Worm (Caenorhabditis elegans) whole organism, L4 larva: Measurements from ENCODE around the gene C30E1.4.

ENCODE experiments used
- F37D6.2 ChIP-seq: sonication (generic microtip); optimal IDR thresholded peaks from 2 replicates; lab custom pipeline; 2016; ENCODE audit warnings: mild to moderate bottlenecking, missing genetic modification characterization, missing compliant biosample characterization
- Y48G9A.11 ChIP-seq: fragments of 200-800 bp; sonication (Bioruptor generic); IDR thresholded peaks from 2 replicates; pipeline ENCODE4 v1.3.6; 2022; ENCODE audit warnings: missing genetic modification reagents, missing genetic modification characterization, missing compliant biosample characterization
- Y75B8A.6 ChIP-seq: fragments of 200-800 bp; sonication (Bioruptor generic); IDR thresholded peaks from 2 replicates; pipeline ENCODE4 v1.3.6; 2022; ENCODE audit warnings: missing genetic modification reagents, missing genetic modification characterization, missing compliant biosample characterization
- ZK337.2 ChIP-seq: fragments of 200-800 bp; sonication (Bioruptor generic); IDR thresholded peaks from 2 replicates; pipeline ENCODE4 v1.3.6; 2022; ENCODE audit warnings: missing genetic modification reagents, missing genetic modification characterization, missing compliant biosample characterization
- ZK546.5 ChIP-seq, 2 experiments: sonication (generic microtip); optimal IDR thresholded peaks; 2 replicates each; lab custom pipeline; 2017; ENCODE audit warnings: missing biosample characterization in 2 of 2, missing genetic modification characterization in 2 of 2
- aly-2 ChIP-seq: sonication (generic microtip); optimal IDR thresholded peaks from 2 replicates; lab custom pipeline; 2018; ENCODE audit warnings: missing biosample characterization, missing genetic modification characterization
- attf-4 ChIP-seq: sonication (generic microtip); optimal IDR thresholded peaks from 3 replicates; lab custom pipeline; 2017; ENCODE audit warnings: missing biosample characterization, missing genetic modification characterization
- ceh-28 ChIP-seq: fragments of 150-350 bp; optimal IDR thresholded peaks from 2 replicates; lab custom pipeline; 2014; ENCODE audit warnings: missing biosample characterization, missing genetic modification reagents, missing genetic modification characterization
- cey-2 ChIP-seq: sonication (generic microtip); optimal IDR thresholded peaks from 3 replicates; lab custom pipeline; 2017; ENCODE audit warnings: missing genetic modification characterization, mild to moderate bottlenecking, missing compliant biosample characterization, antibody characterized with exemption, borderline replicate concordance; ENCODE audit not compliant: insufficient read depth
- daf-19 ChIP-seq: fragments of 200-800 bp; sonication (Bioruptor generic); conservative IDR thresholded peaks from 2 replicates; pipeline ENCODE4 v1.3.6; 2022; ENCODE audit warnings: missing genetic modification characterization, missing compliant biosample characterization
- daf-8 ChIP-seq: fragments of 200-800 bp; sonication (Bioruptor generic); IDR thresholded peaks from 2 replicates; pipeline ENCODE4 v1.3.6; 2022; ENCODE audit warnings: missing genetic modification characterization, missing compliant biosample characterization
- dmd-9 ChIP-seq: fragments of 200-800 bp; sonication (Bioruptor generic); IDR thresholded peaks from 2 replicates; pipeline ENCODE4 v1.3.6; 2022; ENCODE audit warnings: missing genetic modification reagents, missing genetic modification characterization, missing compliant biosample characterization
- dpl-1 ChIP-seq: fragments of 150-350 bp; optimal IDR thresholded peaks from 2 replicates; lab custom pipeline; 2014; ENCODE audit warnings: missing biosample characterization, missing genetic modification reagents, missing genetic modification characterization
- egl-43 ChIP-seq: fragments of 200-800 bp; sonication (Bioruptor generic); IDR thresholded peaks from 2 replicates; pipeline ENCODE4 v1.3.6; 2022; ENCODE audit warnings: missing genetic modification reagents, missing genetic modification characterization, missing compliant biosample characterization
- fos-1 ChIP-seq: fragments of 150-350 bp; optimal IDR thresholded peaks from 2 replicates; lab custom pipeline; 2014; ENCODE audit warnings: missing biosample characterization, missing genetic modification characterization
- hif-1 ChIP-seq, 2 experiments: sonication (generic microtip); optimal IDR thresholded peaks; 2 replicates each; lab custom pipeline; 2016 to 2017; ENCODE audit warnings: missing compliant biosample characterization in 2 of 2, missing genetic modification characterization in 2 of 2, missing genetic modification reagents in 2 of 2, missing genotype in 2 of 2, mild to moderate bottlenecking in 1 of 2
- hlh-11 ChIP-seq: fragments of 200-800 bp; sonication (Bioruptor generic); optimal IDR thresholded peaks from 2 replicates; lab custom pipeline; 2018; ENCODE audit warnings: mild to moderate bottlenecking, missing genetic modification characterization, missing compliant biosample characterization
- lim-7 ChIP-seq: fragments of 200-800 bp; sonication (Bioruptor generic); IDR thresholded peaks from 2 replicates; pipeline ENCODE4 v1.3.6; 2022; ENCODE audit warnings: missing genetic modification characterization, missing compliant biosample characterization
- lin-1 ChIP-seq: fragments of 200-800 bp; sonication (Bioruptor generic); IDR thresholded peaks from 2 replicates; pipeline ENCODE4 v1.3.6; 2022; ENCODE audit warnings: missing genetic modification reagents, missing genetic modification characterization, missing compliant biosample characterization
- lin-13 ChIP-seq: fragments of 150-350 bp; optimal IDR thresholded peaks from 2 replicates; lab custom pipeline; 2014; ENCODE audit warnings: missing biosample characterization, missing genetic modification reagents, missing genetic modification characterization
- lin-38 ChIP-seq: fragments of 200-800 bp; sonication (Bioruptor generic); IDR thresholded peaks from 2 replicates; pipeline ENCODE4 v1.3.6; 2022; ENCODE audit warnings: missing genetic modification reagents, missing genetic modification characterization, missing compliant biosample characterization
- lin-39 ChIP-seq: fragments of 150-350 bp; optimal IDR thresholded peaks from 2 replicates; lab custom pipeline; 2014; ENCODE audit warnings: missing biosample characterization, missing genetic modification reagents, missing genetic modification characterization
- madf-5 ChIP-seq, 2 experiments: fragments of 200-800 bp; sonication (Bioruptor generic); IDR thresholded peaks; 2 replicates each; pipeline ENCODE4 v1.3.6; 2022; ENCODE audit warnings: missing compliant biosample characterization in 2 of 2, missing genetic modification characterization in 2 of 2
- madf-9 ChIP-seq: fragments of 200-800 bp; sonication (Bioruptor generic); conservative IDR thresholded peaks from 2 replicates; pipeline ENCODE4 v1.3.6; 2022; ENCODE audit warnings: missing genetic modification reagents, missing genetic modification characterization, missing compliant biosample characterization
- mdl-1 ChIP-seq, 2 experiments: fragments of 150-350 bp in 1 of 2; sonication (generic microtip) in 1 of 2; optimal IDR thresholded peaks; 2 replicates each; lab custom pipeline; 2014 to 2017; ENCODE audit warnings: missing biosample characterization in 2 of 2, missing genetic modification characterization in 2 of 2
- mdt-29 ChIP-seq: fragments of 200-800 bp; sonication (Bioruptor generic); IDR thresholded peaks from 2 replicates; pipeline ENCODE4 v1.3.6; 2022; ENCODE audit warnings: missing genetic modification reagents, missing genetic modification characterization, missing compliant biosample characterization
- mep-1 ChIP-seq: fragments of 150-350 bp; sonication (generic microtip); optimal IDR thresholded peaks from 3 replicates; lab custom pipeline; 2014; ENCODE audit warnings: missing biosample characterization, missing genetic modification characterization
- mes-2 ChIP-seq: sonication (generic microtip); optimal IDR thresholded peaks from 2 replicates; lab custom pipeline; 2016; ENCODE audit warnings: missing genotype, mild to moderate bottlenecking, missing genetic modification characterization, missing compliant biosample characterization; ENCODE audit not compliant: poor library complexity, severe bottlenecking
- mxl-3 ChIP-seq: fragments of 200-800 bp; sonication (Bioruptor generic); optimal IDR thresholded peaks from 2 replicates; lab custom pipeline; 2018; ENCODE audit warnings: mild to moderate bottlenecking, missing genetic modification characterization, missing compliant biosample characterization
- nhr-10 ChIP-seq: fragments of 150-350 bp; optimal IDR thresholded peaks from 2 replicates; lab custom pipeline; 2014; ENCODE audit warnings: missing biosample characterization, missing genetic modification characterization
- nhr-237 ChIP-seq: sonication (generic microtip); optimal IDR thresholded peaks from 2 replicates; lab custom pipeline; 2017; ENCODE audit warnings: missing biosample characterization, missing genetic modification characterization
- nhr-42 ChIP-seq: fragments of 200-800 bp; sonication (Bioruptor generic); IDR thresholded peaks from 2 replicates; pipeline ENCODE4 v1.3.6; 2022; ENCODE audit warnings: missing genetic modification characterization, missing compliant biosample characterization
- nhr-6 ChIP-seq: fragments of 150-350 bp; optimal IDR thresholded peaks from 2 replicates; lab custom pipeline; 2014; ENCODE audit warnings: missing biosample characterization, missing genetic modification characterization
- php-3 ChIP-seq: fragments of 200-800 bp; sonication (Bioruptor generic); IDR thresholded peaks from 2 replicates; pipeline ENCODE4 v1.3.6; 2022; ENCODE audit warnings: missing genetic modification reagents, missing genetic modification characterization, missing compliant biosample characterization
- saeg-2 ChIP-seq: fragments of 200-800 bp; sonication (Bioruptor generic); IDR thresholded peaks from 2 replicates; pipeline ENCODE4 v1.3.6; 2022; ENCODE audit warnings: missing genetic modification reagents, missing genetic modification characterization, missing compliant biosample characterization
- sdz-12 ChIP-seq: fragments of 200-800 bp; sonication (Bioruptor generic); optimal IDR thresholded peaks from 2 replicates; lab custom pipeline; 2018; ENCODE audit warnings: mild to moderate bottlenecking, missing genetic modification characterization, missing compliant biosample characterization
- set-16 ChIP-seq: fragments of 200-800 bp; sonication (Bioruptor generic); IDR thresholded peaks from 2 replicates; pipeline ENCODE4 v1.3.6; 2022; ENCODE audit warnings: missing genetic modification reagents, missing genetic modification characterization, missing compliant biosample characterization
- snpc-1.2 ChIP-seq: fragments of 200-800 bp; sonication (Bioruptor generic); IDR thresholded peaks from 2 replicates; pipeline ENCODE4 v1.3.6; 2022; ENCODE audit warnings: missing genetic modification reagents, missing genetic modification characterization, missing compliant biosample characterization
- snpc-4 ChIP-seq: fragments of 150-350 bp; optimal IDR thresholded peaks from 2 replicates; lab custom pipeline; 2014; ENCODE audit warnings: missing biosample characterization, missing genetic modification characterization
- spr-1 ChIP-seq: sonication (generic microtip); optimal IDR thresholded peaks from 2 replicates; lab custom pipeline; 2016; ENCODE audit warnings: mild to moderate bottlenecking, missing genetic modification characterization, missing compliant biosample characterization
- tra-1 ChIP-seq: fragments of 200-800 bp; sonication (Bioruptor generic); IDR thresholded peaks from 2 replicates; pipeline ENCODE4 v1.3.6; 2022; ENCODE audit warnings: missing genetic modification reagents, missing genetic modification characterization, missing compliant biosample characterization
- unc-130 ChIP-seq: sonication (generic microtip); optimal IDR thresholded peaks from 2 replicates; lab custom pipeline; 2016; ENCODE audit warnings: missing genetic modification reagents, missing genetic modification characterization, missing compliant biosample characterization
- unc-62 ChIP-seq, 3 experiments: fragments of 150-350 bp in 1 of 3; sonication (generic microtip); optimal IDR thresholded peaks in 2 of 3; peaks in 1 of 3; 1 replicate in 1 of 3; 2 replicates in 2 of 3; lab custom pipeline; 2014 to 2017; ENCODE audit warnings: missing biosample characterization in 3 of 3, missing genetic modification characterization in 3 of 3, missing genetic modification reagents in 3 of 3, missing genotype in 1 of 3
- vab-7 ChIP-seq: fragments of 200-800 bp; sonication (Bioruptor generic); IDR thresholded peaks from 2 replicates; pipeline ENCODE4 v1.3.6; 2022; ENCODE audit warnings: missing genetic modification reagents, missing genetic modification characterization, missing compliant biosample characterization
- zag-1 ChIP-seq: fragments of 150-350 bp; optimal IDR thresholded peaks from 2 replicates; lab custom pipeline; 2014; ENCODE audit warnings: missing biosample characterization, missing genetic modification characterization
- zip-11 ChIP-seq: fragments of 200-800 bp; sonication (Bioruptor generic); IDR thresholded peaks from 2 replicates; pipeline ENCODE4 v1.3.6; 2022; ENCODE audit warnings: missing genetic modification characterization, missing compliant biosample characterization
- ztf-11 ChIP-seq: fragments of 150-350 bp; optimal IDR thresholded peaks from 2 replicates; lab custom pipeline; 2014; ENCODE audit warnings: missing biosample characterization, missing genetic modification characterization
- ztf-7 ChIP-seq: fragments of 150-350 bp; optimal IDR thresholded peaks from 2 replicates; lab custom pipeline; 2014; ENCODE audit warnings: missing biosample characterization, missing genetic modification characterization

The C30E1.4 gene

DNA sequence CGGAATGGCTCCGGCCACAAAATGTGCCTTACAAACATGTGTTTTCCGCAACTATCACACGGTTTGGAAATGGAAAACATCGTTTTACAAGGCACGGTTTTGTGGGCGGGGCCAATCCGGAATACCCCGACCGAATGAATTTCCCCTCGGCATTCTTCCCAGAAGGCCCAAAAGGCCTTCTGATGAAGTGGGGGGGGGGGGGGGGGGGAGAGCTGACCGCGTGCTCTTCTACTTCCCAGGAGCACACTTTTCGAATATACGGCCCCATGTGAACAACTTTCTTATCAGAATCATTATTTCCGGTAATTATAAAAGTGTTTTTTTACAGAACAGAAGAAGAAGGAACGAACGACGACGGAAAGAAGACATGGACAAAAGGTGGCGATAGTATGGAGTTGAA is 39.7 kb upstream of the C30E1.4 start:
- TF ChIP-seq hif-1 (tag; optimal IDR thresholded peaks at IDR 0.05; lab: Kevin White, UChicago) (no peak), hlh-11 (tag; lab: Kevin White, UChicago) (no peak), mdt-29 (GFP tag; lab: Robert Waterston, UW) (no peak), Y75B8A.6 (GFP tag; lab: Robert Waterston, UW) (no peak), egl-43 (GFP tag; lab: Robert Waterston, UW) (no peak), nhr-237 (tag; lab: Kevin White, UChicago) (no peak), lim-7 (GFP tag; lab: Robert Waterston, UW) (0 out of 2 replicates have a peak, but pooled peaks have one; percentile 11), tra-1 (GFP tag; lab: Robert Waterston, UW) (no peak), nhr-6 (tag; lab: Kevin White, UChicago) (no peak), cey-2 (tag; lab: Kevin White, UChicago) (no peak), set-16 (GFP tag; lab: Robert Waterston, UW) (peak; percentile 73), lin-38 (GFP tag; lab: Robert Waterston, UW) (no peak), lin-39 (tag; lab: Kevin White, UChicago) (no peak), zag-1 (tag; lab: Kevin White, UChicago) (no peak), ztf-11 (no peak), dmd-9 (GFP tag; lab: Robert Waterston, UW) (no peak), spr-1 (tag; lab: Kevin White, UChicago) (no peak)

DNA sequence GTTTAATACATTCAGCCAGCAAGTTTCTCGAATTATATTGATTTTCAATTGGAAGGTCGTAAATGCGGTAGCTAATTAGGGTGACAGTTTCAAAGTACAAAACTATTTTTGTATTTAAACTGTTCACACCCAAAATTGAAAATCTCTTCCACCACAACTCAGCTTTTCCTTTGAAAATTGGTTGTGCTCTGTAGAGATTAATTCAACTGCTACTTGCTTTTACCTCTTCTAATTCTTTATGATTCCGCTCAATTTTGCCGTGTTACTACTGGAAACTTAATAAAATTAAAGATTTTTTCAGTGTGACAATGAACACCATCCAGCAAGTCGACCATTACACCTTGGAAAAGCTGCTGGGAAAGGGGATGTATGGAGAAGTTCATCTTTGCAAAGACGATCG is 32.1 kb upstream of the C30E1.4 start, which contains the start of gene F39F10.3:
TSS of gene F39F10.3 (plus strand) at position 301 of the 400 bp plus-strand sequence.
- TF ChIP-seq unc-62 (GFP tag; optimal IDR thresholded peaks at IDR 0.05 in 1 of 2; lab: Kevin White, UChicago) (no peak), unc-62 (tag; optimal IDR thresholded peaks at IDR 0.05; lab: Kevin White, UChicago) (no peak), ZK337.2 (no peak), daf-19 (GFP tag; lab: Robert Waterston, UW) (no peak), aly-2 (tag; lab: Kevin White, UChicago) (no peak), madf-9 (no peak), mep-1 (no peak), madf-5 (GFP tag; IDR thresholded peaks at IDR 0.05; lab: Robert Waterston, UW) (no peak), saeg-2 (GFP tag; lab: Robert Waterston, UW) (no peak), attf-4 (tag; lab: Kevin White, UChicago) (no peak), ceh-28 (no peak), dmd-9 (GFP tag; lab: Robert Waterston, UW) (no peak), fos-1 (no peak), lin-13 (GFP tag; lab: Kevin White, UChicago) (no peak), snpc-1.2 (GFP tag; lab: Robert Waterston, UW) (no peak), nhr-42 (GFP tag; lab: Robert Waterston, UW) (no peak), hif-1 (tag; optimal IDR thresholded peaks at IDR 0.05; lab: Kevin White, UChicago) (no peak), vab-7 (no peak), lin-39 (tag; lab: Kevin White, UChicago) (no peak)

- TF ChIP-seq lin-1 (no peak), Y48G9A.11 (GFP tag; lab: Robert Waterston, UW) (no peak), saeg-2 (GFP tag; lab: Robert Waterston, UW) (no peak), lim-7 (GFP tag; lab: Robert Waterston, UW) (peak; percentile 68; the same call in 1 of the 2 replicates), php-3 (GFP tag; lab: Robert Waterston, UW) (0 out of 2 replicates have a peak, but pooled peaks have one; percentile 40), ztf-7 (no peak), sdz-12 (no peak), aly-2 (tag; lab: Kevin White, UChicago) (no peak), mes-2 (tag; lab: Kevin White, UChicago) (no peak), snpc-4 (tag; lab: Kevin White, UChicago) (no peak), set-16 (GFP tag; lab: Robert Waterston, UW) (peak; percentile 66), daf-8 (GFP tag; lab: Robert Waterston, UW) (no peak), dpl-1 (no peak), snpc-1.2 (GFP tag; lab: Robert Waterston, UW) (peak; percentile 71; the same call in 1 of the 2 replicates), mdt-29 (GFP tag; lab: Robert Waterston, UW) (no peak), mdl-1 (tag; optimal IDR thresholded peaks at IDR 0.05; lab: Kevin White, UChicago) (no peak), nhr-10 (tag; lab: Kevin White, UChicago) (no peak), unc-130 (GFP tag; lab: Kevin White, UChicago) (no peak), ZK546.5 (tag; optimal IDR thresholded peaks at IDR 0.05; lab: Kevin White, UChicago) (no peak), F37D6.2 (no peak), mxl-3 (no peak), zip-11 (no peak)
These were observed 30.0 kb upstream of the C30E1.4 start for ce11 chrX:16893767-16894166.
